Worm (Caenorhabditis elegans) whole organism, late embryonic: ENCODE measurements around the gene fox-1.

Experiments used
- F13H6.1 ChIP-seq: sonication (generic microtip); optimal IDR thresholded peaks from 2 replicates; lab custom pipeline; 2016; ENCODE audit warnings: missing genetic modification characterization, missing compliant biosample characterization
- ahr-1 ChIP-seq: sonication (generic microtip); optimal IDR thresholded peaks from 2 replicates; lab custom pipeline; 2016; ENCODE audit warnings: missing genetic modification characterization, missing compliant biosample characterization
- ceh-2 ChIP-seq: sonication (generic microtip); optimal IDR thresholded peaks from 2 replicates; lab custom pipeline; 2016; ENCODE audit warnings: missing genotype, missing genetic modification characterization, missing compliant biosample characterization
- ceh-45 ChIP-seq: fragments of 200-800 bp; sonication (Bioruptor generic); IDR thresholded peaks from 2 replicates; pipeline ENCODE4 v1.3.6; 2022; ENCODE audit warnings: missing genetic modification reagents, missing genetic modification characterization, missing compliant biosample characterization
- fkh-10 ChIP-seq: fragments of 150-350 bp; optimal IDR thresholded peaks from 2 replicates; lab custom pipeline; 2014; ENCODE audit warnings: missing biosample characterization, missing genetic modification reagents, missing genetic modification characterization
- nfya-1 ChIP-seq: sonication (generic microtip); optimal IDR thresholded peaks from 2 replicates; lab custom pipeline; 2017; ENCODE audit warnings: missing genetic modification characterization, mild to moderate bottlenecking, missing compliant biosample characterization, antibody characterized with exemption, moderate library complexity
- sox-2 ChIP-seq: fragments of 200-800 bp; sonication (Bioruptor generic); IDR thresholded peaks from 2 replicates; pipeline ENCODE4 v1.3.6; 2022; ENCODE audit warnings: missing genetic modification reagents, missing genetic modification characterization, missing compliant biosample characterization
- sox-4 ChIP-seq: sonication (generic microtip); optimal IDR thresholded peaks from 2 replicates; lab custom pipeline; 2017; ENCODE audit warnings: mild to moderate bottlenecking, missing genetic modification characterization, inconsistent platforms, missing compliant biosample characterization
- unc-42 ChIP-seq: sonication (generic microtip); optimal IDR thresholded peaks from 2 replicates; lab custom pipeline; 2016; ENCODE audit warnings: missing genotype, missing genetic modification characterization, missing compliant biosample characterization
- unc-55 ChIP-seq: sonication (generic microtip); optimal IDR thresholded peaks from 2 replicates; lab custom pipeline; 2017; ENCODE audit warnings: missing biosample characterization, missing genetic modification reagents, missing genetic modification characterization

- TF ChIP-seq ceh-45 (no peak), nfya-1 (tag; lab: Kevin White, UChicago) (no peak), sox-2 (GFP tag; lab: Robert Waterston, UW) (no peak), unc-42 (tag; lab: Kevin White, UChicago) (no peak), fkh-10 (GFP tag; lab: Kevin White, UChicago) (no peak), F13H6.1 (no peak), sox-4 (tag; lab: Kevin White, UChicago) (no peak), unc-55 (GFP tag; lab: Kevin White, UChicago) (no peak), ceh-2 (tag; lab: Kevin White, UChicago) (no peak), ahr-1 (tag; lab: Kevin White, UChicago) (no peak)
Observed at ce11 chrX:2495865-2496314, 36.2 kb upstream of the fox-1 start, which contains the start of gene rabr-1.
